Worm (Caenorhabditis elegans): ENCODE measurements around the gene C05C9.1.

Gene C05C9.1

ce11 chrX:11203773-11204172 is 43.1 kb downstream of the C05C9.1 start, which contains the start of gene C34F6.11:
Gene C34F6.11 (minus strand): TSS chrX:11203932.
- TF ChIP-seq elt-2 (tag; optimal IDR thresholded peaks at IDR 0.05) (peak; percentile 70), unc-62 (GFP tag; optimal IDR thresholded peaks at IDR 0.05) (no peak), hmg-11 (tag; optimal IDR thresholded peaks at IDR 0.05) (no peak), elt-3 (tag; optimal IDR thresholded peaks at IDR 0.05) (no peak), pha-4 (tag; optimal IDR thresholded peaks at IDR 0.05) (peak; percentile 2), snpc-4 (tag; optimal IDR thresholded peaks at IDR 0.05) (no peak), pqm-1 (tag; optimal IDR thresholded peaks at IDR 0.05) (peak; percentile 52), fkh-10 (GFP tag; optimal IDR thresholded peaks at IDR 0.05) (no peak)

ce11 chrX:11206953-11207352 is 46.3 kb downstream of the C05C9.1 start, which contains the start of gene hst-2:
Gene hst-2 (minus strand): TSS chrX:11207155.
- TF ChIP-seq skn-1 (tag; optimal IDR thresholded peaks at IDR 0.05) (peak; percentile 54), aly-2 (tag; optimal IDR thresholded peaks at IDR 0.05) (no peak), fkh-10 (GFP tag; optimal IDR thresholded peaks at IDR 0.05) (no peak), lin-39 (tag; optimal IDR thresholded peaks at IDR 0.05) (peak; percentile 34), ceh-28 (tag; optimal IDR thresholded peaks at IDR 0.05) (peak; percentile 82), sea-2 (GFP tag; optimal IDR thresholded peaks at IDR 0.05) (no peak), fkh-2 (tag; optimal IDR thresholded peaks at IDR 0.05) (no peak), R02D3.7 (tag; optimal IDR thresholded peaks at IDR 0.05) (peak; percentile 52), nhr-28 (tag; optimal IDR thresholded peaks at IDR 0.05) (no peak), snpc-4 (tag; optimal IDR thresholded peaks at IDR 0.05) (peak; percentile 54), unc-62 (GFP tag; optimal IDR thresholded peaks at IDR 0.05) (no peak), nhr-43 (tag; optimal IDR thresholded peaks at IDR 0.05; ENCODE audit: poor library complexity, severe bottlenecking) (peak; percentile 84), nhr-237 (tag; optimal IDR thresholded peaks at IDR 0.05) (no peak), ceh-82 (tag; optimal IDR thresholded peaks at IDR 0.05) (peak; percentile 45), pha-4 (tag; optimal IDR thresholded peaks at IDR 0.05) (peak; percentile 96), ztf-4 (tag; optimal IDR thresholded peaks at IDR 0.05) (peak; percentile 7), nhr-25 (tag; optimal IDR thresholded peaks at IDR 0.05) (peak; percentile 89), elt-2 (tag; optimal IDR thresholded peaks at IDR 0.05) (peak; percentile 80), jun-1 (tag; optimal IDR thresholded peaks at IDR 0.05) (peak; percentile 90), nhr-67 (tag; optimal IDR thresholded peaks at IDR 0.05) (no peak), pqm-1 (tag; optimal IDR thresholded peaks at IDR 0.05) (peak; percentile 62), nhr-23 (tag; optimal IDR thresholded peaks at IDR 0.05) (peak; percentile 93), elt-1 (tag; optimal IDR thresholded peaks at IDR 0.05) (peak; percentile 6), eor-1 (tag; optimal IDR thresholded peaks at IDR 0.05) (no peak), zag-1 (tag; optimal IDR thresholded peaks at IDR 0.05) (no peak), ztf-11 (tag; optimal IDR thresholded peaks at IDR 0.05) (no peak), egl-27 (tag; optimal IDR thresholded peaks at IDR 0.05) (no peak), mdl-1 (tag; optimal IDR thresholded peaks at IDR 0.05) (no peak), mml-1 (tag; optimal IDR thresholded peaks at IDR 0.05) (no peak), nfya-1 (tag; optimal IDR thresholded peaks at IDR 0.05; ENCODE audit: insufficient read depth) (peak; percentile 85), lsy-12 (tag; optimal IDR thresholded peaks at IDR 0.05) (peak; percentile 74), nhr-12 (tag; optimal IDR thresholded peaks at IDR 0.05) (no peak), unc-39 (tag; optimal IDR thresholded peaks at IDR 0.05) (no peak), ceh-9 (tag; optimal IDR thresholded peaks at IDR 0.05) (no peak), ceh-16 (tag; optimal IDR thresholded peaks at IDR 0.05) (no peak), fos-1 (tag; optimal IDR thresholded peaks at IDR 0.05) (no peak), tbx-2 (tag; optimal IDR thresholded peaks at IDR 0.05) (peak; percentile 88), ZK546.5 (tag; optimal IDR thresholded peaks at IDR 0.05) (no peak), daf-12 (tag; optimal IDR thresholded peaks at IDR 0.05) (no peak), hmg-11 (tag; optimal IDR thresholded peaks at IDR 0.05) (peak; percentile 84), elt-3 (tag; optimal IDR thresholded peaks at IDR 0.05) (peak in 1 of 3 experiments; percentile 18), lin-15B (tag; optimal IDR thresholded peaks at IDR 0.05) (peak; percentile 52), nhr-76 (tag; optimal IDR thresholded peaks at IDR 0.05) (no peak), egl-5 (tag; optimal IDR thresholded peaks at IDR 0.05) (peak; percentile 53), ama-1 (optimal IDR thresholded peaks at IDR 0.05) (no peak), nhr-11 (tag; optimal IDR thresholded peaks at IDR 0.05) (peak; percentile 25), nhr-77 (tag; optimal IDR thresholded peaks at IDR 0.05) (peak; percentile 55)

Measured in whole organism, L3 larva.